Worm (Caenorhabditis elegans) whole organism, young adult: Measurements from ENCODE around the gene ral-1.

Experiments used
- D2030.7 ChIP-seq: fragments of 200-800 bp; sonication (Bioruptor generic); IDR thresholded peaks from 2 replicates; pipeline ENCODE4 v1.3.6; 2022; ENCODE audit warnings: missing genetic modification reagents, missing genetic modification characterization, missing compliant biosample characterization
- F52B5.7 ChIP-seq: sonication (generic microtip); optimal IDR thresholded peaks from 2 replicates; lab custom pipeline; 2016; ENCODE audit warnings: mild to moderate bottlenecking, missing genetic modification characterization, missing compliant biosample characterization
- dpff-1 ChIP-seq: sonication (generic microtip); optimal IDR thresholded peaks from 2 replicates; lab custom pipeline; 2017; ENCODE audit warnings: mild to moderate bottlenecking, missing genetic modification characterization, missing compliant biosample characterization
- egl-44 ChIP-seq: fragments of 200-800 bp; sonication (Bioruptor generic); IDR thresholded peaks from 2 replicates; pipeline ENCODE4 v1.3.6; 2022; ENCODE audit warnings: missing genetic modification reagents, missing genetic modification characterization, missing compliant biosample characterization
- ets-4 ChIP-seq: fragments of 200-800 bp; sonication (Bioruptor generic); optimal IDR thresholded peaks from 2 replicates; lab custom pipeline; 2018; ENCODE audit warnings: mild to moderate bottlenecking, missing genetic modification characterization, missing compliant biosample characterization
- lin-26 ChIP-seq: fragments of 200-800 bp; sonication (Bioruptor generic); IDR thresholded peaks from 2 replicates; pipeline ENCODE4 v1.3.6; 2022; ENCODE audit warnings: missing genetic modification reagents, missing genetic modification characterization, missing compliant biosample characterization
- somi-1 ChIP-seq: fragments of 200-800 bp; sonication (Bioruptor generic); optimal IDR thresholded peaks from 2 replicates; lab custom pipeline; 2018; ENCODE audit warnings: mild to moderate bottlenecking, missing genetic modification characterization, missing compliant biosample characterization
- tbp1 ChIP-seq: fragments of 200-800 bp; sonication (Bioruptor generic); optimal IDR thresholded peaks from 2 replicates; lab custom pipeline; 2018; ENCODE audit warnings: mild to moderate bottlenecking, missing genetic modification characterization, missing compliant biosample characterization

DNA sequence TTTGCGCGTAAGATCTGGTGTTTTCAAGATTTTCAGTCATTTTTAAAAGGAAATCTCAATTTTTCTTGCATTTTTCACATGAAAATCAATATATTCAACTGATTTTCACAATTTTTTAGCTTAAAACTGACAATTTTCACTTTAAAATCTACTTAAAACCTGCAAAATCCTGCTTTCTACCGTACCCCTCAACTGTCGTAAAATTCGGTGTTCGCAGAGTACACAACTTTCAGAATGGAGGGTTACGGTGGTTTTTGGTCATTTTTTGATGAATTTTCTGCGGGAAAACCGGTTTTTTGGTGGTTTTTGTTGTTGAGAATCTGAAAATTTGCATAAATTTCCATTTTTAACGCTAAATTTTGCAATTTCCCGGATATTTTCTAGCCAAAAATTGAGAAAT lies 1.0 kb downstream of the ral-1 start:
- TF ChIP-seq D2030.7 (GFP tag; lab: Robert Waterston, UW): no peak
- no peak for TF ChIP-seq F52B5.7 (tag; lab: Kevin White, UChicago)
- no peak for TF ChIP-seq lin-26 (GFP tag; lab: Robert Waterston, UW)
- no peak for TF ChIP-seq somi-1 (GFP tag; lab: Kevin White, UChicago)
- no peak for TF ChIP-seq tbp1
- TF ChIP-seq dpff-1 (tag; lab: Kevin White, UChicago): no peak
- TF ChIP-seq ets-4 (GFP tag; lab: Kevin White, UChicago): no peak
- no peak for TF ChIP-seq egl-44
